Worm (Caenorhabditis elegans) whole organism, L4 larva: ENCODE results near the gene fut-1.

Source experiments
- D1046.2 ChIP-seq: fragments of 200-800 bp; sonication (Bioruptor generic); IDR thresholded peaks from 2 replicates; pipeline ENCODE4 v1.3.6; 2022; ENCODE audit warnings: missing genetic modification characterization, missing compliant biosample characterization
- F26F4.8 ChIP-seq: fragments of 200-800 bp; sonication (Bioruptor generic); conservative IDR thresholded peaks from 2 replicates; pipeline ENCODE4 v1.3.6; 2022; ENCODE audit warnings: missing genetic modification characterization, missing compliant biosample characterization
- F44E2.7 ChIP-seq: fragments of 200-800 bp; sonication (Bioruptor generic); IDR thresholded peaks from 2 replicates; pipeline ENCODE4 v2.1.2; 2022; ENCODE audit warnings: missing genetic modification characterization, missing compliant biosample characterization
- R02D3.7 ChIP-seq: fragments of 150-350 bp; sonication (generic microtip); optimal IDR thresholded peaks from 3 replicates; lab custom pipeline; 2014; ENCODE audit warnings: missing biosample characterization, missing genetic modification characterization
- Y5F2A.4 ChIP-seq: fragments of 200-800 bp; sonication (Bioruptor generic); optimal IDR thresholded peaks from 2 replicates; lab custom pipeline; 2018; ENCODE audit warnings: mild to moderate bottlenecking, missing genetic modification characterization, missing compliant biosample characterization
- Y75B8A.6 ChIP-seq: fragments of 200-800 bp; sonication (Bioruptor generic); IDR thresholded peaks from 2 replicates; pipeline ENCODE4 v1.3.6; 2022; ENCODE audit warnings: missing genetic modification reagents, missing genetic modification characterization, missing compliant biosample characterization
- aha-1 ChIP-seq: fragments of 150-350 bp; peaks from one replicate; lab custom pipeline; 2014; ENCODE audit warnings: missing biosample characterization, missing genetic modification characterization
- ceh-44 ChIP-seq: fragments of 200-800 bp; sonication (Bioruptor generic); IDR thresholded peaks from 2 replicates; pipeline ENCODE4 v1.3.6; 2022; ENCODE audit warnings: missing genetic modification reagents, missing genetic modification characterization, missing compliant biosample characterization
- ceh-82 ChIP-seq: sonication (generic microtip); optimal IDR thresholded peaks from 2 replicates; lab custom pipeline; 2017; ENCODE audit warnings: missing biosample characterization, missing genetic modification characterization
- daf-12 ChIP-seq: fragments of 150-350 bp; optimal IDR thresholded peaks from 2 replicates; lab custom pipeline; 2014; ENCODE audit warnings: missing biosample characterization, missing genetic modification reagents, missing genetic modification characterization
- dmd-8 ChIP-seq: fragments of 200-800 bp; sonication (Bioruptor generic); IDR thresholded peaks from 2 replicates; pipeline ENCODE4 v1.3.6; 2022; ENCODE audit warnings: missing genetic modification characterization, missing compliant biosample characterization
- dmd-9 ChIP-seq: fragments of 200-800 bp; sonication (Bioruptor generic); IDR thresholded peaks from 2 replicates; pipeline ENCODE4 v1.3.6; 2022; ENCODE audit warnings: missing genetic modification reagents, missing genetic modification characterization, missing compliant biosample characterization
- duxl-1 ChIP-seq: sonication (generic microtip); optimal IDR thresholded peaks from 2 replicates; lab custom pipeline; 2016; ENCODE audit warnings: mild to moderate bottlenecking, missing genetic modification characterization, moderate library complexity, missing compliant biosample characterization; ENCODE audit not compliant: poor library complexity
- dve-1 ChIP-seq: sonication (generic microtip); optimal IDR thresholded peaks from 2 replicates; lab custom pipeline; 2017; ENCODE audit warnings: antibody characterized with exemption, mild to moderate bottlenecking, missing genetic modification characterization, missing compliant biosample characterization; ENCODE audit not compliant: insufficient read depth
- egl-27 ChIP-seq: sonication (generic microtip); optimal IDR thresholded peaks from 3 replicates; lab custom pipeline; 2017; ENCODE audit warnings: missing biosample characterization, missing genetic modification reagents, missing genetic modification characterization
- egl-43 ChIP-seq: fragments of 200-800 bp; sonication (Bioruptor generic); IDR thresholded peaks from 2 replicates; pipeline ENCODE4 v1.3.6; 2022; ENCODE audit warnings: missing genetic modification reagents, missing genetic modification characterization, missing compliant biosample characterization
- hif-1 ChIP-seq, 2 experiments: sonication (generic microtip); optimal IDR thresholded peaks; 2 replicates each; lab custom pipeline; 2016 to 2017; ENCODE audit warnings: missing compliant biosample characterization in 2 of 2, missing genetic modification characterization in 2 of 2, missing genetic modification reagents in 2 of 2, missing genotype in 2 of 2, mild to moderate bottlenecking in 1 of 2
- hlh-11 ChIP-seq: fragments of 200-800 bp; sonication (Bioruptor generic); optimal IDR thresholded peaks from 2 replicates; lab custom pipeline; 2018; ENCODE audit warnings: mild to moderate bottlenecking, missing genetic modification characterization, missing compliant biosample characterization
- hlh-30 ChIP-seq: sonication (generic microtip); optimal IDR thresholded peaks from 2 replicates; lab custom pipeline; 2017; ENCODE audit warnings: antibody characterized with exemption, mild to moderate bottlenecking, missing genetic modification characterization, missing compliant biosample characterization; ENCODE audit not compliant: insufficient read depth
- hmg-1.1 ChIP-seq: fragments of 200-800 bp; sonication (Bioruptor generic); IDR thresholded peaks from 2 replicates; pipeline ENCODE4 v1.3.6; 2022; ENCODE audit warnings: missing genetic modification reagents, missing genetic modification characterization, missing compliant biosample characterization
- lin-13 ChIP-seq: fragments of 150-350 bp; optimal IDR thresholded peaks from 2 replicates; lab custom pipeline; 2014; ENCODE audit warnings: missing biosample characterization, missing genetic modification reagents, missing genetic modification characterization
- lin-15B ChIP-seq: fragments of 150-350 bp; sonication (generic microtip); optimal IDR thresholded peaks from 3 replicates; lab custom pipeline; 2014; ENCODE audit warnings: missing biosample characterization, missing genetic modification characterization
- lin-29 ChIP-seq: fragments of 200-800 bp; sonication (Bioruptor generic); IDR thresholded peaks from 2 replicates; pipeline ENCODE4 v1.3.6; 2022; ENCODE audit warnings: missing genetic modification reagents, missing genetic modification characterization, missing compliant biosample characterization
- lin-38 ChIP-seq: fragments of 200-800 bp; sonication (Bioruptor generic); IDR thresholded peaks from 2 replicates; pipeline ENCODE4 v1.3.6; 2022; ENCODE audit warnings: missing genetic modification reagents, missing genetic modification characterization, missing compliant biosample characterization
- lin-39 ChIP-seq: fragments of 150-350 bp; optimal IDR thresholded peaks from 2 replicates; lab custom pipeline; 2014; ENCODE audit warnings: missing biosample characterization, missing genetic modification reagents, missing genetic modification characterization
- lsy-2 ChIP-seq, 2 experiments: fragments of 150-350 bp in 1 of 2; sonication (generic microtip) in 1 of 2; optimal IDR thresholded peaks; 2 replicates each; lab custom pipeline; 2014 to 2017; ENCODE audit warnings: missing biosample characterization in 2 of 2, missing genetic modification characterization in 2 of 2
- madf-5 ChIP-seq, 2 experiments: fragments of 200-800 bp; sonication (Bioruptor generic); IDR thresholded peaks; 2 replicates each; pipeline ENCODE4 v1.3.6; 2022; ENCODE audit warnings: missing compliant biosample characterization in 2 of 2, missing genetic modification characterization in 2 of 2
- mes-2 ChIP-seq: sonication (generic microtip); optimal IDR thresholded peaks from 2 replicates; lab custom pipeline; 2016; ENCODE audit warnings: missing genotype, mild to moderate bottlenecking, missing genetic modification characterization, missing compliant biosample characterization; ENCODE audit not compliant: poor library complexity, severe bottlenecking
- nhr-11 ChIP-seq: fragments of 150-350 bp; optimal IDR thresholded peaks from 2 replicates; lab custom pipeline; 2014; ENCODE audit warnings: missing biosample characterization, missing genetic modification characterization
- nhr-111 ChIP-seq: fragments of 200-800 bp; sonication (Bioruptor generic); optimal IDR thresholded peaks from 2 replicates; lab custom pipeline; 2018; ENCODE audit warnings: mild to moderate bottlenecking, missing genetic modification characterization, missing compliant biosample characterization
- nhr-237 ChIP-seq: sonication (generic microtip); optimal IDR thresholded peaks from 2 replicates; lab custom pipeline; 2017; ENCODE audit warnings: missing biosample characterization, missing genetic modification characterization
- nhr-25 ChIP-seq: sonication (generic microtip); optimal IDR thresholded peaks from 2 replicates; lab custom pipeline; 2017; ENCODE audit warnings: missing genetic modification characterization, mild to moderate bottlenecking, missing compliant biosample characterization, antibody characterized with exemption, moderate library complexity, borderline replicate concordance; ENCODE audit not compliant: insufficient read depth
- nhr-42 ChIP-seq: fragments of 200-800 bp; sonication (Bioruptor generic); IDR thresholded peaks from 2 replicates; pipeline ENCODE4 v1.3.6; 2022; ENCODE audit warnings: missing genetic modification characterization, missing compliant biosample characterization
- nhr-6 ChIP-seq: fragments of 150-350 bp; optimal IDR thresholded peaks from 2 replicates; lab custom pipeline; 2014; ENCODE audit warnings: missing biosample characterization, missing genetic modification characterization
- nhr-77 ChIP-seq: fragments of 150-350 bp; optimal IDR thresholded peaks from 2 replicates; lab custom pipeline; 2014; ENCODE audit warnings: missing biosample characterization, missing genetic modification characterization
- pha-4 ChIP-seq, 2 experiments: fragments of 150-350 bp in 1 of 2; fragments of 200-800 bp in 1 of 2; sonication (Bioruptor generic) in 1 of 2; IDR thresholded peaks in 1 of 2; optimal IDR thresholded peaks in 1 of 2; 2 replicates each; pipeline versions ENCODE4 v1.3.6 to Lab custom; 2014 to 2022; ENCODE audit warnings: missing genetic modification characterization in 2 of 2, missing genetic modification reagents in 2 of 2, missing biosample characterization in 1 of 2, missing compliant biosample characterization in 1 of 2
- pqm-1 ChIP-seq: sonication (generic microtip); optimal IDR thresholded peaks from 2 replicates; lab custom pipeline; 2017; ENCODE audit warnings: missing biosample characterization, missing genetic modification characterization
- rbr-2 ChIP-seq: sonication (generic microtip); optimal IDR thresholded peaks from 2 replicates; lab custom pipeline; 2016; ENCODE audit warnings: missing genotype, missing genetic modification characterization, missing compliant biosample characterization
- saeg-2 ChIP-seq: fragments of 200-800 bp; sonication (Bioruptor generic); IDR thresholded peaks from 2 replicates; pipeline ENCODE4 v1.3.6; 2022; ENCODE audit warnings: missing genetic modification reagents, missing genetic modification characterization, missing compliant biosample characterization
- sdz-12 ChIP-seq: fragments of 200-800 bp; sonication (Bioruptor generic); optimal IDR thresholded peaks from 2 replicates; lab custom pipeline; 2018; ENCODE audit warnings: mild to moderate bottlenecking, missing genetic modification characterization, missing compliant biosample characterization
- set-16 ChIP-seq: fragments of 200-800 bp; sonication (Bioruptor generic); IDR thresholded peaks from 2 replicates; pipeline ENCODE4 v1.3.6; 2022; ENCODE audit warnings: missing genetic modification reagents, missing genetic modification characterization, missing compliant biosample characterization
- skn-1 ChIP-seq: fragments of 150-350 bp; optimal IDR thresholded peaks from 2 replicates; lab custom pipeline; 2014; ENCODE audit warnings: missing biosample characterization, missing genetic modification characterization
- unc-39 ChIP-seq: sonication (generic microtip); optimal IDR thresholded peaks from 2 replicates; lab custom pipeline; 2017; ENCODE audit warnings: missing biosample characterization, missing genetic modification characterization
- ztf-7 ChIP-seq: fragments of 150-350 bp; optimal IDR thresholded peaks from 2 replicates; lab custom pipeline; 2014; ENCODE audit warnings: missing biosample characterization, missing genetic modification characterization

fut-1 gene

DNA sequence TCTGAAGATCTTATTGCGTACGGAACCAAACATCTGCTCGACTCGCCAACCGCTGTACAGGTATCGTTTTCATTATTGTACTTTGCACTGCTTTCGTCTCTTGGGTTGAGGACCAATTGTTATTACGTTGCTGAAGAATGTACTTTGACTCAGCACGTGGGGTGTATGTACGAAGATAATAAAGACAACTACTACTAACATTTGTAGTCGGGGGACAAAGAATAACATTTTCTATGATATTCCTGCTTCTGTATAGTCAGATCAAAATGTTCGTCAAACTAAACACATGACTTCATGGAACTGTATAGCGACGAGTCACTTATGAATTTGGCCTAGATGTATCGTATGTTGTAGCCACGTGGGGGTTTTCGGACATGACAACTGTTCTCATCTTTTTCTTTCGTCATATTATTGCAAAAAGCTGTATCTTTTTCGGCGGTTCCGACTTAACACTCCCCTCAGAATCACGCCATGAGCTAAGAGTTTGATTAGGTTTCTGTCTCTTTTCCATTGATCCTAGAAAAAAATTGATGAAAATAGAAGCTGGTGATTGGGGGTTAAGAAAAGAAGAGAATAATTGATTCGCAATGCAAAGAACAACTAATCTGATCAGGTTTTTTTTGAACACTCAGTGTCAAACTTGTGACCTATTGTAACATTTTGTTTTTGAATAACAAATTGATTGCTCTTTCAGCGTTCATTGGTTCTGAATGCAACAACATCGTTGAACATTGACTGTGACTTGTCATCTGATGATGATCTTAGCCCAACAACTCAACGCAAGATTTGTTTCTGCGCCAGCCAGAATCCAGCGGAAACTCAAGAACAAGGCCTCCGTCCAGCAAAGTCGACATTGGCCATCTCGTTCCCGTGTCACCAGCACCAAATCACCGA, 14.6 kb downstream of the fut-1 start (continued):
- peak; percentile 14 for TF ChIP-seq nhr-77 (tag; lab: Kevin White, UChicago)
- peak; percentile 38 for TF ChIP-seq nhr-25 (tag; lab: Kevin White, UChicago)
- TF ChIP-seq nhr-6 = no peak
- TF ChIP-seq hlh-30 (tag; lab: Kevin White, UChicago) = peak; percentile 26
- peak; percentile 22; the same call in 1 of the 2 replicates for TF ChIP-seq pha-4 (GFP tag; IDR thresholded peaks at IDR 0.05; lab: Robert Waterston, UW)
- TF ChIP-seq pha-4 (tag; optimal IDR thresholded peaks at IDR 0.05; lab: Kevin White, UChicago) = no peak
- TF ChIP-seq mes-2 (tag; lab: Kevin White, UChicago) = no peak
- TF ChIP-seq ceh-44 (GFP tag; lab: Robert Waterston, UW) = 0 out of 2 replicates have a peak, but pooled peaks have one; percentile 3
- no peak for TF ChIP-seq lin-39 (tag; lab: Kevin White, UChicago)
- no peak for TF ChIP-seq lin-13 (GFP tag; lab: Kevin White, UChicago)
- peak; percentile 77 for TF ChIP-seq D1046.2 (GFP tag; lab: Robert Waterston, UW)
- TF ChIP-seq hif-1 (tag; optimal IDR thresholded peaks at IDR 0.05; lab: Kevin White, UChicago) = peak in 1 of 2 experiments; percentile 14
- TF ChIP-seq F26F4.8 (GFP tag; lab: Robert Waterston, UW) = no peak
- no peak for TF ChIP-seq skn-1 (tag; lab: Kevin White, UChicago)
- TF ChIP-seq nhr-42 (GFP tag; lab: Robert Waterston, UW) = 0 out of 2 replicates have a peak, but pooled peaks have one; percentile 12
- TF ChIP-seq sdz-12 (GFP tag; lab: Kevin White, UChicago) = no peak
- TF ChIP-seq nhr-11 (tag; lab: Kevin White, UChicago) = peak; percentile 62
- no peak for TF ChIP-seq dmd-8 (GFP tag; lab: Robert Waterston, UW)
- TF ChIP-seq rbr-2 (tag; lab: Kevin White, UChicago) = no peak
- TF ChIP-seq Y75B8A.6 (GFP tag; lab: Robert Waterston, UW) = 0 out of 2 replicates have a peak, but pooled peaks have one; percentile 8
- 0 out of 4 replicates have a peak, but pooled peaks of 1 of the 2 experiments have one; percentile 3 for TF ChIP-seq madf-5 (GFP tag; IDR thresholded peaks at IDR 0.05; lab: Robert Waterston, UW)
- no peak for TF ChIP-seq unc-39 (tag; lab: Kevin White, UChicago)
- TF ChIP-seq dmd-9 = no peak
- peak; percentile 95 for TF ChIP-seq aha-1
- TF ChIP-seq dve-1 (tag; lab: Kevin White, UChicago) = peak; percentile 30
- no peak for TF ChIP-seq lin-29 (GFP tag; lab: Robert Waterston, UW)
- no peak for TF ChIP-seq ztf-7 (tag; lab: Kevin White, UChicago)
- TF ChIP-seq Y5F2A.4 (GFP tag; lab: Kevin White, UChicago) = no peak
- TF ChIP-seq lin-38 = peak; percentile 10; the same call in 1 of the 2 replicates
- peak in 1 of 2 experiments; percentile 3 for TF ChIP-seq lsy-2 (tag; optimal IDR thresholded peaks at IDR 0.05; lab: Kevin White, UChicago)
- TF ChIP-seq, all 104 proteins: peak for 26

DNA sequence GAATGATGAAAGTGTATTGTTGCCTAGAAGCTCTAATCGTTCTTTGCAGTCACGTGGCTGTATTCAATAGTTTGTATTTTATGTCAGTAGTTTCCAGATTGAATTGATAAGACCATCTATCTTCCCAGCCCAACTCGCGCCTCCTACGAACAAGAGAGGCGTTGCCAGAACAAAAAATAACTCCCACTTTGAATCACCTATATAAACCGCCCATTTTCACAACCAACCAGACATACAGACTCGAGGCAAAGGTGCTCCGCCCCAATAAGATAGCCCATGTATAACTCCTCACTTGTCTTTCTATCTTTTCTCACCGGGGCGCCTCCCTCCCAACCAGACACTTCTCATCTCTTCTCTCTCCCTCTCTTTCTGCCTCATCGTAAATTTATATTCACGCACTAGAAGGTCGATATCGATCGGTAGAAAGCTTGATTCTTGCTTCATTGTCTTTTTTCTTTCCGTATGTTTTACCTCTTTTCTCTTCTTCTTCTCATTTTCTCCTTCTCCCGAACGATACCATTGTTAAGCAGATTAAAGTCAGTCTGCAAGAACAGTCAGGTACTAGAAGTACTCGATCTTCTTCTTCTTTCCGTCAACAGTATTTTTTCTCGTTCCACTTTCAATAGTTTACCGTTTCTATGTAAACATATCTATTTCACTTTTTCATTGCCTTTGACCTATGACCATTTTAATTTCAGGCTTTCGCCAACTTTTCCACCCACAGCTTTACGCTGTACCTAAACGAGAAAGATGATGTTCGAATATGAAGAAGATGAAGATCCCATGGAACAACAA, 15.8 kb downstream of the fut-1 start, which contains the start of gene mak-1:
TSS of gene mak-1 (plus strand) at position 693 of the 795 bp plus-strand sequence.
- TF ChIP-seq hmg-1.1 (GFP tag; lab: Robert Waterston, UW) (0 out of 2 replicates have a peak, but pooled peaks have one; percentile 15), R02D3.7 (no peak), egl-43 (no peak), lin-39 (tag; lab: Kevin White, UChicago) (no peak), set-16 (GFP tag; lab: Robert Waterston, UW) (no peak; the same call in 1 of the 2 replicates), hlh-11 (tag; lab: Kevin White, UChicago) (peak; percentile 74), F44E2.7 (no peak), saeg-2 (no peak), daf-12 (no peak), egl-27 (tag; lab: Kevin White, UChicago) (no peak), nhr-237 (tag; lab: Kevin White, UChicago) (no peak), lin-15B (tag; lab: Kevin White, UChicago) (no peak), mes-2 (tag; lab: Kevin White, UChicago) (peak; percentile 20), nhr-111 (no peak), Y5F2A.4 (GFP tag; lab: Kevin White, UChicago) (no peak), lin-38 (0 out of 2 replicates have a peak, but pooled peaks have one; percentile 21), ztf-7 (tag; lab: Kevin White, UChicago) (no peak), duxl-1 (tag; lab: Kevin White, UChicago) (no peak), pqm-1 (tag; lab: Kevin White, UChicago) (peak; percentile 37), ceh-82 (tag; lab: Kevin White, UChicago) (no peak)
